Fruit fly (Drosophila melanogaster) whole organism, prepupa: Measurements from ENCODE around the gene MED19.

Source experiments
- CG10669 ChIP-seq: fragments of 200-800 bp; sonication (Bioruptor generic); optimal IDR thresholded peaks from 3 replicates; lab custom pipeline; 2018; ENCODE audit warnings: missing biosample characterization, mild to moderate bottlenecking, missing genetic modification characterization, moderate library complexity
- CG11902 ChIP-seq: fragments of 200-800 bp; sonication (Bioruptor generic); optimal IDR thresholded peaks from 3 replicates; lab custom pipeline; 2016; ENCODE audit warnings: missing biosample characterization, missing genetic modification characterization
- Eip78C ChIP-seq: fragments of 200-800 bp; sonication (Bioruptor generic); peaks from one replicate; lab custom pipeline; 2016; ENCODE audit warnings: missing biosample characterization, missing genetic modification characterization
- Gug ChIP-seq: fragments of 200-800 bp; sonication (Bioruptor generic); IDR thresholded peaks from 2 replicates; pipeline ENCODE4 v1.3.6; 2022; ENCODE audit warnings: missing biosample characterization, missing genetic modification characterization
- Met ChIP-seq: fragments of 200-800 bp; sonication (Bioruptor generic); optimal IDR thresholded peaks from 3 replicates; lab custom pipeline; 2016; ENCODE audit warnings: missing biosample characterization, missing genetic modification characterization
- Sox15 ChIP-seq: fragments of 200-800 bp; sonication (Bioruptor generic); optimal IDR thresholded peaks from 3 replicates; lab custom pipeline; 2016; ENCODE audit warnings: missing biosample characterization, missing genetic modification characterization
- acj6 ChIP-seq: fragments of 200-800 bp; sonication (Bioruptor generic); optimal IDR thresholded peaks from 3 replicates; lab custom pipeline; 2016; ENCODE audit warnings: missing biosample characterization, missing genetic modification characterization
- salr ChIP-seq, 2 experiments: fragments of 200-800 bp; sonication (Bioruptor generic); optimal IDR thresholded peaks; 3 replicates each; lab custom pipeline; 2016 to 2018; ENCODE audit warnings: missing biosample characterization in 2 of 2, missing genetic modification characterization in 2 of 2, mild to moderate bottlenecking in 1 of 2
- spab ChIP-seq: fragments of 200-800 bp; sonication (Bioruptor generic); optimal IDR thresholded peaks from 2 replicates; lab custom pipeline; 2017; ENCODE audit warnings: missing biosample characterization, mild to moderate bottlenecking, missing genetic modification characterization, missing genetic modification reagents
- svp ChIP-seq: fragments of 200-800 bp; sonication (Bioruptor generic); peaks from one replicate; lab custom pipeline; 2016; ENCODE audit warnings: missing biosample characterization, missing genetic modification characterization
- topi ChIP-seq: fragments of 200-800 bp; sonication (Bioruptor generic); optimal IDR thresholded peaks from 3 replicates; lab custom pipeline; 2016; ENCODE audit warnings: missing biosample characterization, missing genetic modification characterization
- vri ChIP-seq: fragments of 200-800 bp; sonication (Bioruptor generic); optimal IDR thresholded peaks from 3 replicates; lab custom pipeline; 2016; ENCODE audit warnings: missing biosample characterization, mild to moderate bottlenecking, missing genetic modification characterization

DNA sequence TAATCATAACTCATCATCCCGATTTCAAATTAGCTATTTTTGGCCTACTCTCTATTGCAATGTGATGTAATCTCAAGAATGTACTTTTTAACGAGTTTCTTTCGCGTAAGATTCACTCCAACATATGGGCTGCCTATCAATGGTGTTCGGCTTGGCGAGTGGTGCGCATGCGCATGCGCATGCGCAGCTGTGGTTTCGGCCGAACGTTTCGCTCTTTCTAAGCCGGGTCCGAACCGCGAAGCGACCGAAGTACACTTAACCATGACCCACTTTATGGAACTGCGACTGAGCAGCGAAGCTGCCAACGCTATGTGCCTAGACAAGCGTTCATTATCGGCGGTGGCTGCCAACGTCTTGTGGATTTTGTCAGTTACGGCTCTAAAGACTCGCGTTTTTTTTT, 47.4 kb upstream of the MED19 start:
- TF ChIP-seq Sox15 (GFP tag; lab: Kevin White, UChicago) (no peak), Met (GFP tag; lab: Kevin White, UChicago) (no peak), Eip78C (GFP tag; lab: Kevin White, UChicago) (no peak), vri (GFP tag; lab: Kevin White, UChicago) (no peak), svp (GFP tag; lab: Kevin White, UChicago) (no peak), topi (GFP tag; lab: Kevin White, UChicago) (no peak), salr (GFP tag; optimal IDR thresholded peaks at IDR 0.05; lab: Kevin White, UChicago) (no peak), Gug (GFP tag; lab: Robert Waterston, UW) (no peak), acj6 (GFP tag; lab: Kevin White, UChicago) (no peak), CG10669 (GFP tag; lab: Kevin White, UChicago) (no peak), CG11902 (GFP tag; lab: Kevin White, UChicago) (no peak), spab (GFP tag; lab: Kevin White, UChicago) (no peak)
